Fruit fly (Drosophila melanogaster) whole organism, wandering third instar larva: ENCODE results near the gene schuy.

Source experiments
- CG9705 ChIP-seq: fragments of 200-800 bp; sonication (Bioruptor generic); optimal IDR thresholded peaks from 2 replicates; lab custom pipeline; 2018; ENCODE audit warnings: missing biosample characterization, mild to moderate bottlenecking, missing genetic modification characterization
- GATAd ChIP-seq: sonication (Bioruptor generic); optimal IDR thresholded peaks from 2 replicates; lab custom pipeline; 2016; ENCODE audit warnings: missing biosample characterization, missing genetic modification characterization
- Hr78 ChIP-seq: fragments of >200 bp; optimal IDR thresholded peaks from 2 replicates; lab custom pipeline; 2017; ENCODE audit warnings: missing biosample characterization, missing genetic modification characterization
- Myc ChIP-seq: fragments of >200 bp; optimal IDR thresholded peaks from 2 replicates; lab custom pipeline; 2017
- N ChIP-seq: fragments of >200 bp; optimal IDR thresholded peaks from 2 replicates; lab custom pipeline; 2018; ENCODE audit warnings: missing biosample characterization, missing external identifiers, missing genetic modification characterization

DNA sequence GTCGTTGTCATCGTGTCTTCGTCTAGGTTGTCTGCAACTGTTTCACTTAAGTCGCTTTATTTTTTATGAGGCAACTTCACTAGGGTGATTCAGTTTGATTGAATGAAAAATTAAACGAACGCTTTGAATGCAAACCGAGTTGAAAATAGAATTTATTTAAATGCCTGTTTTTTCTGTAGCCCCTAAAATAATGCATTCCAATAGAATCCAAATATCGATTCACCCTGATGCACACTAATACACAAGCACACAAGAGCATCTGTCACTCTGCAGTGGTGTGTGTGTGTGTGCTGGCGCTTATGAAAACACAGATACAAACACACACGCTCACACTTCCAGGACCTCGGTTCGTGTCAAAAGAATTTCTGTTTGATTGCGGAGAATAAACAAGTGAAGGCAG lies 24.1 kb upstream of the schuy start:
- TF ChIP-seq GATAd (GFP tag; lab: Kevin White, UChicago) (no peak), N (GFP tag; lab: Kevin White, UChicago) (no peak), Myc (lab: Kevin White, UChicago) (no peak), Hr78 (GFP tag; lab: Kevin White, UChicago) (no peak), CG9705 (GFP tag; lab: Kevin White, UChicago) (no peak)
